Fruit fly (Drosophila melanogaster): ENCODE results near the gene GstD11.

DNA sequence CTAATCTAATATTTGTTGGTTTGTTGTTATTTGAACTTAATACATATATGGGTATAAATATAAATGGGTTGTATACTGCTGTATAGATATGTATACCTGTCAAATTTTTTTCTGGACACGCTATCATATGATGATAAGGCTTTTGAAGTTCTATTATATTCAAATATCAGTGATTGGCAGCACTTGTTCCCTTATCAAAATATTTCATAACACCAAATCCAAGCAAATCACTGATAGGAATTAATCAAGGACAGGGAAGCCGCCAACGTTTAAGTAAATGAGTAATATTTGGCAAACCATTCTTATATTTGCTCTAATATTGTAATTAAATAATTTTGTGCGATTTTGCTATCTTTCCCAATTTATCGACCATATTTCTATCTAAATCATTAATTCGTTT, 3.9 kb upstream of the GstD11 start:
- TF ChIP-seq CG9139 (GFP tag; optimal IDR thresholded peaks at IDR 0.05): no peak
- no peak for TF ChIP-seq CG3919 (GFP tag; optimal IDR thresholded peaks at IDR 0.05)
- TF ChIP-seq Blimp-1 (GFP tag; optimal IDR thresholded peaks at IDR 0.05): no peak
- TF ChIP-seq Eip78C (GFP tag): no peak
- no peak for TF ChIP-seq OdsH (GFP tag; optimal IDR thresholded peaks at IDR 0.05)
- TF ChIP-seq salr (GFP tag; optimal IDR thresholded peaks at IDR 0.05): no peak
- TF ChIP-seq CG10631 (GFP tag; optimal IDR thresholded peaks at IDR 0.05): no peak
- no peak for TF ChIP-seq CG11762 (GFP tag; optimal IDR thresholded peaks at IDR 0.05; ENCODE audit: insufficient read depth)
- TF ChIP-seq Sox15 (GFP tag; optimal IDR thresholded peaks at IDR 0.05): no peak
- no peak for TF ChIP-seq CG4318 (GFP tag; optimal IDR thresholded peaks at IDR 0.05)
- no peak for TF ChIP-seq CG6792 (GFP tag; optimal IDR thresholded peaks at IDR 0.05)
- no peak for TF ChIP-seq CG6163 (GFP tag; IDR thresholded peaks at IDR 0.05)

Measured in whole organism, prepupa.